Fruit fly (Drosophila melanogaster) whole organism, embryonic: ENCODE measurements around the gene CG32811.

Source experiments
- Abd-B ChIP-seq: fragments of 200-800 bp; sonication (Bioruptor generic); optimal IDR thresholded peaks from 2 replicates; lab custom pipeline; 2018; ENCODE audit warnings: missing biosample characterization, mild to moderate bottlenecking, missing genetic modification characterization, moderate library complexity
- Atf6 ChIP-seq: fragments of 200-800 bp; sonication (Bioruptor generic); IDR thresholded peaks from 2 replicates; pipeline ENCODE4 v1.3.6; 2022; ENCODE audit warnings: missing biosample characterization, missing genetic modification characterization
- BtbVII ChIP-seq: fragments of 200-800 bp; sonication (Bioruptor generic); optimal IDR thresholded peaks from 3 replicates; lab custom pipeline; 2017; ENCODE audit warnings: missing biosample characterization, mild to moderate bottlenecking, missing genetic modification characterization
- CG10147 ChIP-seq: fragments of 200-800 bp; sonication (Bioruptor generic); optimal IDR thresholded peaks from 2 replicates; lab custom pipeline; 2019; ENCODE audit warnings: missing biosample characterization, mild to moderate bottlenecking, missing genetic modification characterization, moderate library complexity
- CG10274 ChIP-seq: fragments of 200-800 bp; sonication (Bioruptor generic); optimal IDR thresholded peaks from 3 replicates; lab custom pipeline; 2017; ENCODE audit warnings: missing biosample characterization, mild to moderate bottlenecking, missing genetic modification characterization
- CG10959 ChIP-seq: fragments of 200-800 bp; sonication (Bioruptor generic); IDR thresholded peaks from 2 replicates; pipeline ENCODE4 v1.3.6; 2022; ENCODE audit warnings: missing biosample characterization, missing genetic modification characterization
- CG12219 ChIP-seq: fragments of 200-800 bp; sonication (Bioruptor generic); optimal IDR thresholded peaks from 3 replicates; lab custom pipeline; 2018; ENCODE audit warnings: missing biosample characterization, mild to moderate bottlenecking, missing genetic modification characterization
- CG12236 ChIP-seq: fragments of 200-800 bp; sonication (Bioruptor generic); optimal IDR thresholded peaks from 2 replicates; lab custom pipeline; 2016; ENCODE audit warnings: missing biosample characterization, missing genetic modification characterization
- CG12769 ChIP-seq: fragments of 200-800 bp; sonication (Bioruptor generic); optimal IDR thresholded peaks from 2 replicates; lab custom pipeline; 2019; ENCODE audit warnings: missing biosample characterization, mild to moderate bottlenecking, missing genetic modification characterization, moderate library complexity
- CG13123 ChIP-seq: fragments of 200-800 bp; sonication (Bioruptor generic); optimal IDR thresholded peaks from 2 replicates; lab custom pipeline; 2016; ENCODE audit warnings: missing biosample characterization, missing genetic modification characterization
- CG13624 ChIP-seq: fragments of 200-800 bp; sonication (Bioruptor generic); optimal IDR thresholded peaks from 2 replicates; lab custom pipeline; 2016; ENCODE audit warnings: missing biosample characterization, missing genetic modification characterization
- CG14050 ChIP-seq: fragments of 200-800 bp; sonication (Bioruptor generic); IDR thresholded peaks from 3 replicates; pipeline ENCODE4 v1.3.6; 2022; ENCODE audit warnings: missing biosample characterization, missing genetic modification characterization
- CG2129 ChIP-seq: fragments of 200-800 bp; sonication (Bioruptor generic); IDR thresholded peaks from 2 replicates; pipeline ENCODE4 v1.3.6; 2022; ENCODE audit warnings: missing biosample characterization, missing genetic modification characterization; ENCODE audit not compliant: partially characterized antibody
- CG2199 ChIP-seq: fragments of 200-800 bp; sonication (Bioruptor generic); IDR thresholded peaks from 3 replicates; pipeline ENCODE4 v1.3.6; 2022; ENCODE audit warnings: missing biosample characterization, missing genetic modification characterization
- CG30403 ChIP-seq: fragments of 200-800 bp; sonication (Bioruptor generic); optimal IDR thresholded peaks from 3 replicates; lab custom pipeline; 2016; ENCODE audit warnings: missing biosample characterization, missing genetic modification characterization
- CG3065 ChIP-seq: fragments of 200-800 bp; sonication (Bioruptor generic); optimal IDR thresholded peaks from 2 replicates; lab custom pipeline; 2016; ENCODE audit warnings: missing biosample characterization, missing genetic modification characterization
- CG4730 ChIP-seq: fragments of 200-800 bp; sonication (Bioruptor generic); IDR thresholded peaks from 2 replicates; pipeline ENCODE4 v1.3.6; 2022; ENCODE audit warnings: missing biosample characterization, missing genetic modification characterization
- CG4820 ChIP-seq: fragments of 200-800 bp; sonication (Bioruptor generic); optimal IDR thresholded peaks from 3 replicates; lab custom pipeline; 2016; ENCODE audit warnings: missing biosample characterization, missing genetic modification characterization
- CG8290 ChIP-seq, 3 experiments: fragments of 200-800 bp; sonication (Bioruptor generic); optimal IDR thresholded peaks; 2 replicates each; lab custom pipeline; 2016 to 2019; ENCODE audit warnings: missing biosample characterization in 3 of 3, missing genetic modification characterization in 3 of 3, mild to moderate bottlenecking in 2 of 3, moderate library complexity in 1 of 3
- CG9215 ChIP-seq: fragments of 200-800 bp; sonication (Bioruptor generic); IDR thresholded peaks from 2 replicates; pipeline ENCODE4 v1.3.6; 2022; ENCODE audit warnings: missing biosample characterization, missing genetic modification characterization
- CG9727 ChIP-seq: fragments of 200-800 bp; sonication (Bioruptor generic); optimal IDR thresholded peaks from 3 replicates; lab custom pipeline; 2017; ENCODE audit warnings: missing biosample characterization, mild to moderate bottlenecking, missing genetic modification characterization
- CG9876 ChIP-seq: fragments of 200-800 bp; sonication (Bioruptor generic); optimal IDR thresholded peaks from 2 replicates; lab custom pipeline; 2016; ENCODE audit warnings: missing biosample characterization, missing genetic modification characterization
- CG9932 ChIP-seq: fragments of 200-800 bp; sonication (Bioruptor generic); IDR thresholded peaks from 2 replicates; pipeline ENCODE4 v1.3.6; 2022; ENCODE audit warnings: missing biosample characterization, missing genetic modification characterization
- CHES-1-like ChIP-seq: fragments of 200-800 bp; sonication (Bioruptor generic); optimal IDR thresholded peaks from 2 replicates; lab custom pipeline; 2016; ENCODE audit warnings: missing biosample characterization, missing genetic modification characterization
- Camta ChIP-seq: fragments of 200-800 bp; sonication (Bioruptor generic); optimal IDR thresholded peaks from 2 replicates; lab custom pipeline; 2016; ENCODE audit warnings: missing biosample characterization, missing genetic modification characterization
- Dek ChIP-seq: fragments of 200-800 bp; sonication (Bioruptor generic); optimal IDR thresholded peaks from 3 replicates; lab custom pipeline; 2019; ENCODE audit warnings: missing biosample characterization, mild to moderate bottlenecking, missing genetic modification characterization, moderate library complexity
- Hmr ChIP-seq: fragments of 200-800 bp; sonication (Bioruptor generic); optimal IDR thresholded peaks from 3 replicates; lab custom pipeline; 2017; ENCODE audit warnings: mild to moderate bottlenecking, missing biosample characterization, missing genetic modification reagents, missing genetic modification characterization
- Max ChIP-seq: fragments of 200-800 bp; sonication (Bioruptor generic); optimal IDR thresholded peaks from 2 replicates; lab custom pipeline; 2016; ENCODE audit warnings: missing biosample characterization, mild to moderate bottlenecking, missing genetic modification characterization
- Meics ChIP-seq: fragments of 200-800 bp; sonication (Bioruptor generic); optimal IDR thresholded peaks from 2 replicates; lab custom pipeline; 2017; ENCODE audit warnings: missing biosample characterization, mild to moderate bottlenecking, missing genetic modification characterization
- Optix ChIP-seq: fragments of 200-800 bp; sonication (Bioruptor generic); IDR thresholded peaks from 3 replicates; pipeline ENCODE4 v1.3.6; 2022; ENCODE audit warnings: missing biosample characterization, missing genetic modification characterization
- Pdp1 ChIP-seq, 2 experiments: fragments of 200-800 bp; sonication (Bioruptor generic); optimal IDR thresholded peaks; 3 replicates each; lab custom pipeline; 2016; ENCODE audit warnings: missing biosample characterization in 2 of 2, missing genetic modification characterization in 2 of 2, mild to moderate bottlenecking in 1 of 2, moderate library complexity in 1 of 2
- ac ChIP-seq: fragments of 200-800 bp; sonication (Bioruptor generic); optimal IDR thresholded peaks from 3 replicates; lab custom pipeline; 2017; ENCODE audit warnings: missing biosample characterization, mild to moderate bottlenecking, missing genetic modification characterization
- al ChIP-seq: fragments of 200-800 bp; sonication (Bioruptor generic); IDR thresholded peaks from 2 replicates; pipeline ENCODE4 v1.3.6; 2022; ENCODE audit warnings: missing biosample characterization, missing genetic modification characterization
- bowl ChIP-seq: fragments of 200-800 bp; sonication (Bioruptor generic); IDR thresholded peaks from 2 replicates; pipeline ENCODE4 v1.3.6; 2022; ENCODE audit warnings: missing biosample characterization, missing genetic modification characterization
- cg ChIP-seq: fragments of 200-800 bp; sonication (Bioruptor generic); optimal IDR thresholded peaks from 3 replicates; lab custom pipeline; 2019; ENCODE audit warnings: missing biosample characterization, mild to moderate bottlenecking, missing genetic modification characterization, moderate library complexity
- disco-r ChIP-seq: fragments of 200-800 bp; sonication (Bioruptor generic); optimal IDR thresholded peaks from 2 replicates; lab custom pipeline; 2016; ENCODE audit warnings: missing biosample characterization, missing genetic modification characterization
- dysf ChIP-seq: fragments of 200-800 bp; sonication (Bioruptor generic); IDR thresholded peaks from 3 replicates; pipeline ENCODE4 v1.3.6; 2022; ENCODE audit warnings: missing biosample characterization, missing genetic modification characterization
- exex ChIP-seq: fragments of 200-800 bp; sonication (Bioruptor generic); optimal IDR thresholded peaks from 4 replicates; lab custom pipeline; 2018; ENCODE audit warnings: missing biosample characterization, mild to moderate bottlenecking, missing genetic modification characterization, moderate library complexity
- fd3F ChIP-seq: fragments of 200-800 bp; sonication (Bioruptor generic); optimal IDR thresholded peaks from 2 replicates; lab custom pipeline; 2018; ENCODE audit warnings: missing biosample characterization, mild to moderate bottlenecking, missing genetic modification characterization, moderate library complexity
- grau ChIP-seq: fragments of 200-800 bp; optimal IDR thresholded peaks from 3 replicates; lab custom pipeline; 2019; ENCODE audit warnings: missing biosample characterization, mild to moderate bottlenecking, missing genetic modification characterization, moderate library complexity
- maf-S ChIP-seq: fragments of 200-800 bp; sonication (Bioruptor generic); optimal IDR thresholded peaks from 2 replicates; lab custom pipeline; 2016; ENCODE audit warnings: missing biosample characterization, missing genetic modification characterization
- oc ChIP-seq: fragments of 200-800 bp; sonication (Bioruptor generic); optimal IDR thresholded peaks from 2 replicates; lab custom pipeline; 2018; ENCODE audit warnings: missing biosample characterization, mild to moderate bottlenecking, missing genetic modification characterization, moderate library complexity
- peb ChIP-seq: fragments of 200-800 bp; sonication (Bioruptor generic); IDR thresholded peaks from 2 replicates; pipeline ENCODE4 v1.3.6; 2022; ENCODE audit warnings: missing biosample characterization, missing genetic modification characterization
- phol ChIP-seq: fragments of 200-800 bp; sonication (Bioruptor generic); optimal IDR thresholded peaks from 3 replicates; lab custom pipeline; 2018; ENCODE audit warnings: missing biosample characterization, mild to moderate bottlenecking, missing genetic modification characterization, moderate library complexity
- sima ChIP-seq: fragments of 200-800 bp; sonication (Bioruptor generic); optimal IDR thresholded peaks from 2 replicates; lab custom pipeline; 2016; ENCODE audit warnings: missing biosample characterization, missing genetic modification characterization
- sqz ChIP-seq: fragments of 200-800 bp; sonication (Bioruptor generic); optimal IDR thresholded peaks from 3 replicates; lab custom pipeline; 2018; ENCODE audit warnings: missing biosample characterization, mild to moderate bottlenecking, missing genetic modification characterization
- tio ChIP-seq: fragments of 200-800 bp; sonication (Bioruptor generic); optimal IDR thresholded peaks from 2 replicates; lab custom pipeline; 2017; ENCODE audit warnings: missing biosample characterization, missing genetic modification characterization, inconsistent platforms
- wek ChIP-seq: fragments of 200-800 bp; sonication (Bioruptor generic); optimal IDR thresholded peaks from 3 replicates; lab custom pipeline; 2018; ENCODE audit warnings: missing biosample characterization, mild to moderate bottlenecking, missing genetic modification characterization, moderate library complexity
- zfh2 ChIP-seq: fragments of 200-800 bp; sonication (Bioruptor generic); optimal IDR thresholded peaks from 2 replicates; lab custom pipeline; 2016; ENCODE audit warnings: missing biosample characterization, missing genetic modification characterization

CG32811 gene

DNA sequence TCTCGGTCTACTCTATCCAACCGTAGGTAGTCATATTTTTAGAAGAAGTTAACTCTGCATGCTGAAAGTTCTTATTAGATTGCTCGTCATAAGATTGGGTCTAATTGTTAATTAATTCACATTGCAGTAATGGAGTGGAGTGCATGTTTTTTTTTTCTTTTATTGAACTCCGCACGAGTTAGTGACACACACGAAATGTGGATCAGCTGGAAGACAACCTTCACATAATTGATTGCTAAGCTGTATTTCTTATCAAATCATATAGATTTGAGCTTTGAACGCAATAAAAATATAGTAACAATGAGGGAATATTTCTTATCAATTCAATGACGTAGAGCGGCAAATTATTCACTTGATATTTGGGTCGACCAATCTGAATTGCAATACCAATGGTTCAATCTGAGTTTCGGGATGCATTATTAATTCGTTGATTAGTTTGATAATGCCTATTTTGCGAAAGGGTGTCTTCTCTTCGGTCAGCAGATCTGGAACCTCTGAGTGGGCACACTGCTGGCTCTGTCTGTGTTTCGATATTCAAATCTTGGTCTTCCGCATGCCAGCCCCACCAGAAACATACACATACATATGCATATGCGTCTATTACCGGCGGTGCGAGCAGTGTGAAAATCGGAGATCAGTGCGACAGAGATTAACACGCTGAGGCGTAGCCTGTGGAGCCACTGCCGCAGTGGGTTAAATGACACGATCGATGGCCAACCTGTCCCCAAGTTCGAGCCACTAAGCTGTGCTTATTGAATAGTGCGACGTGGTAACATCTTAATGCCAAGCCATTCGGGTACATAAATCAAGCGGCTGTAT is 19.2 kb downstream of the CG32811 start (continued):
- TF ChIP-seq oc: peak; percentile 85
- peak; percentile 4 for TF ChIP-seq CG10147 (GFP tag; lab: Kevin White, UChicago)
- no peak for TF ChIP-seq CG13624
- TF ChIP-seq Meics (GFP tag; lab: Kevin White, UChicago): peak; percentile 49
- TF ChIP-seq CG30403: peak; percentile 9
- TF ChIP-seq sima (GFP tag; lab: Kevin White, UChicago): no peak
- no peak for TF ChIP-seq maf-S (GFP tag; lab: Kevin White, UChicago)
- no peak for TF ChIP-seq CG10274 (GFP tag; lab: Kevin White, UChicago)
- TF ChIP-seq zfh2 (GFP tag; lab: Kevin White, UChicago): peak; percentile 15
- TF ChIP-seq CG9932: peak; percentile 19; the same call in 1 of the 2 replicates
- TF ChIP-seq CG2199 (GFP tag; lab: Robert Waterston, UW): no peak
- TF ChIP-seq CG9876: no peak
- peak; percentile 9 for TF ChIP-seq Max (GFP tag; lab: Kevin White, UChicago)
- TF ChIP-seq grau (tag; lab: Kevin White, UChicago): peak; percentile 36
- no peak for TF ChIP-seq CG14050
- TF ChIP-seq Optix (GFP tag; lab: Robert Waterston, UW): no peak
- TF ChIP-seq CG4730 (GFP tag; lab: Robert Waterston, UW): no peak
- peak; percentile 15; the same call in 1 of the 2 replicates for TF ChIP-seq Atf6
- no peak for TF ChIP-seq wek (GFP tag; lab: Kevin White, UChicago)
- no peak for TF ChIP-seq cg
- peak; percentile 40 for TF ChIP-seq CG9727 (GFP tag; lab: Kevin White, UChicago)
- no peak for TF ChIP-seq sqz
- TF ChIP-seq CG9215: no peak
- TF ChIP-seq Abd-B: no peak
- TF ChIP-seq phol (tag; lab: Kevin White, UChicago): peak; percentile 3
- peak; percentile 26 for TF ChIP-seq tio (GFP tag; lab: Kevin White, UChicago)
- no peak for TF ChIP-seq CHES-1-like (GFP tag; lab: Kevin White, UChicago)
- TF ChIP-seq CG12236 (GFP tag; lab: Kevin White, UChicago): no peak
- TF ChIP-seq ac: no peak
- TF ChIP-seq BtbVII (GFP tag; lab: Kevin White, UChicago): peak; percentile 20
- peak; percentile 25 for TF ChIP-seq Hmr
- no peak for TF ChIP-seq CG10959 (GFP tag; lab: Robert Waterston, UW)
- TF ChIP-seq Dek (tag; lab: Kevin White, UChicago): no peak
- TF ChIP-seq fd3F (GFP tag; lab: Kevin White, UChicago): no peak
- TF ChIP-seq CG4820 (GFP tag; lab: Kevin White, UChicago): no peak
- no peak for TF ChIP-seq disco-r (GFP tag; lab: Kevin White, UChicago)
- TF ChIP-seq CG12769: no peak
- TF ChIP-seq CG12219 (GFP tag; lab: Kevin White, UChicago): no peak
- peak; percentile 60 for TF ChIP-seq exex
- TF ChIP-seq dysf: 0 out of 3 replicates have a peak, but pooled peaks have one; percentile 63
- TF ChIP-seq CG8290 (GFP tag; optimal IDR thresholded peaks at IDR 0.05; lab: Kevin White, UChicago): no peak
- peak in 1 of 2 experiments; percentile 44 for TF ChIP-seq CG8290 (tag; optimal IDR thresholded peaks at IDR 0.05; lab: Kevin White, UChicago)
- no peak for TF ChIP-seq CG13123
- no peak for TF ChIP-seq bowl
- TF ChIP-seq al (GFP tag; lab: Robert Waterston, UW): 0 out of 2 replicates have a peak, but pooled peaks have one; percentile 17
- TF ChIP-seq Camta (GFP tag; lab: Kevin White, UChicago): peak; percentile 22
- no peak for TF ChIP-seq CG3065
- TF ChIP-seq peb (GFP tag; lab: Robert Waterston, UW): no peak
- peak; percentile 1 to 16 for TF ChIP-seq Pdp1 (GFP tag; optimal IDR thresholded peaks at IDR 0.05; lab: Kevin White, UChicago)
- TF ChIP-seq CG2129: no peak
